Worm (Caenorhabditis elegans) whole organism, early embryonic: ENCODE data around the gene C18D11.3.

Source experiments
- ama-1 ChIP-seq: fragments of 150-350 bp; optimal IDR thresholded peaks from 2 replicates; lab custom pipeline; 2014
- ceh-36 ChIP-seq: sonication (generic microtip); optimal IDR thresholded peaks from 2 replicates; lab custom pipeline; 2016; ENCODE audit warnings: missing genetic modification characterization, inconsistent platforms, missing compliant biosample characterization
- flt-1 ChIP-seq: fragments of 200-800 bp; sonication (Bioruptor generic); IDR thresholded peaks from 2 replicates; pipeline ENCODE4 v1.3.6; 2022; ENCODE audit warnings: missing genetic modification characterization, missing compliant biosample characterization
- sea-1 ChIP-seq: fragments of 200-800 bp; sonication (Bioruptor generic); conservative IDR thresholded peaks from 2 replicates; pipeline ENCODE4 v1.3.6; 2022; ENCODE audit warnings: missing genetic modification characterization, missing compliant biosample characterization
- tra-4 ChIP-seq: sonication (generic microtip); optimal IDR thresholded peaks from 2 replicates; lab custom pipeline; 2017; ENCODE audit warnings: missing genetic modification characterization, missing compliant biosample characterization

- TF ChIP-seq ama-1: no peak
- no peak for TF ChIP-seq flt-1 (GFP tag; lab: Robert Waterston, UW)
- no peak for TF ChIP-seq tra-4 (tag; lab: Kevin White, UChicago)
- no peak for TF ChIP-seq ceh-36
- no peak for TF ChIP-seq sea-1 (GFP tag; lab: Robert Waterston, UW)
Observed at ce11 chrIII:11794389-11794788, 28.9 kb upstream of the C18D11.3 start.
